Fruit fly (Drosophila melanogaster): ENCODE data around the gene Nepl20.

The Nepl20 gene

DNA sequence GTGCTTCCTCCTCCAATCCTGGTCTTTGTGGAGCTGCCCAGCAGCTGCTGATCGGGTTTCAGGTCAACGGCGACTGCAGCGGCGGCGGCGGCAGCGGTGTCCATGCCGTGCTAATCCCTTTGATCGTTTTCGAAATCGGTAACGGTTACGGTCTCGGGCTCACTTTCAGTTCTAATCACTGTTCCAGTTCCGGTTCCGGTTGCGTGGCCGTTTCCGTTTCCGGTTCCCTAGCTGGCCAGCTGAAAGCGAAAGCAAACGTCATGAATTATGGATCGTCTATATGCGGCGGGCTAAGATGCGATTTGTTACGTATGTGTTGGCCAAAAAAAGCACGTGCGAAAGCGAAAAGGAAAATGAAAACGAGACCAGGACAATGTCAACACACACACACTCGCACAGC is 6.2 kb downstream of the Nepl20 start:
- TF ChIP-seq CG17801 (GFP tag; optimal IDR thresholded peaks at IDR 0.05; ENCODE audit: partially characterized antibody): no peak

dm6 chr3R:28887559-28888432 is 7.2 kb downstream of the Nepl20 start, which contains the start of the genes CG33203 and Doa:
TSS of gene CG33203 (minus strand) at chr3R:28887709.
TSS of gene Doa (plus strand) at chr3R:28888073.
- peak; percentile 34 for TF ChIP-seq CG17801 (GFP tag; optimal IDR thresholded peaks at IDR 0.05; ENCODE audit: partially characterized antibody)

dm6 chr3R:28888561-28889426 is 8.2 kb downstream of the Nepl20 start:
- TF ChIP-seq CG17801 (GFP tag; optimal IDR thresholded peaks at IDR 0.05; ENCODE audit: partially characterized antibody): peak; percentile 61

- no peak for TF ChIP-seq CG17801 (GFP tag; optimal IDR thresholded peaks at IDR 0.05; ENCODE audit: partially characterized antibody)
Measured at dm6 chr3R:28889427-28889736, 8.8 kb downstream of the Nepl20 start.

dm6 chr3R:28891513-28892097 is 11.0 kb downstream of the Nepl20 start:
- TF ChIP-seq CG17801 (GFP tag; optimal IDR thresholded peaks at IDR 0.05; ENCODE audit: partially characterized antibody): no peak

dm6 chr3R:28895014-28895413 is 14.4 kb downstream of the Nepl20 start:
- TF ChIP-seq CG17801 (GFP tag; optimal IDR thresholded peaks at IDR 0.05; ENCODE audit: partially characterized antibody): no peak

DNA sequence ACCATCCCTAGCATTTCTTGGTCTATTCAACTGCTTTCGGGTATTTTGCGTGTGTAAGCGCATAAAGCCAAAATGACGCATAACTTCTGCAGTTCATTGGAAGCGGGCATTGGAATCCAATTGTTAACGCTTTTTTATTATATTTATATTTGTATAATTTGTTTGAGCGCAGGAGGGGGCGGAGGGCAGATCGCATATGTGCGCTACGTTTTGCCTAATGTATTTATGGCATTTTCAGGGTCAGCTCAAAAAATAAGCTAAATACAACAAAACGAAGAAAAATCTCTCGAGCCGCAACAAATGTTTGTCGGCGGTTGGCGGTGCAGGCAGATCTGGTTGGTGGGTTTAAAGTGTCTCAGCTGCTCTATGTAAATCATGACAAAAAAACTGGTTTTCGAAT is 17.3 kb downstream of the Nepl20 start:
- no peak for TF ChIP-seq CG17801 (GFP tag; optimal IDR thresholded peaks at IDR 0.05; ENCODE audit: partially characterized antibody)

dm6 chr3R:28898921-28899545 is 18.4 kb downstream of the Nepl20 start:
- TF ChIP-seq CG17801 (GFP tag; optimal IDR thresholded peaks at IDR 0.05; ENCODE audit: partially characterized antibody): no peak

dm6 chr3R:28901468-28902163 is 21.0 kb downstream of the Nepl20 start:
- no peak for TF ChIP-seq CG17801 (GFP tag; optimal IDR thresholded peaks at IDR 0.05; ENCODE audit: partially characterized antibody)

DNA sequence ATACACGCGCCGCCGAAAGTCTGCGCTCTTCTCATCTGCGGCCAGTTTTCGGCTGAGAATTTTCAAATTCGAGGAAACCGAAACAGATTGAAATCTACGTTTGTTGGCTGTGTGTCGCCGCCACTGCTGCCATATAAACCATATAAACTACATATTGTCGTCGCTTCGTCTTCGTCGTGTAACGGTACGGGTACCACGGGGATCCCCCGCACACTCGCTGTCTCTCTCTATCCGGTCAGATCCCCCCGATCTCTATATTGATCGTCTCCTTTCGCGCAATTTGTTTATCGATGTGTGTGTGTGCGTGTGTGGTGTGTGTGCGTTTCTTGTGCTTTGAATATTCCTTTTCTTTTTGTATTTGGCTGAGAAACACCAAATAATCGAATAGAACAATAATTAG is 22.8 kb downstream of the Nepl20 start:
- TF ChIP-seq CG17801 (GFP tag; optimal IDR thresholded peaks at IDR 0.05; ENCODE audit: partially characterized antibody): no peak

dm6 chr3R:28904174-28904573 is 23.6 kb downstream of the Nepl20 start:
- TF ChIP-seq CG17801 (GFP tag; optimal IDR thresholded peaks at IDR 0.05; ENCODE audit: partially characterized antibody): no peak

DNA sequence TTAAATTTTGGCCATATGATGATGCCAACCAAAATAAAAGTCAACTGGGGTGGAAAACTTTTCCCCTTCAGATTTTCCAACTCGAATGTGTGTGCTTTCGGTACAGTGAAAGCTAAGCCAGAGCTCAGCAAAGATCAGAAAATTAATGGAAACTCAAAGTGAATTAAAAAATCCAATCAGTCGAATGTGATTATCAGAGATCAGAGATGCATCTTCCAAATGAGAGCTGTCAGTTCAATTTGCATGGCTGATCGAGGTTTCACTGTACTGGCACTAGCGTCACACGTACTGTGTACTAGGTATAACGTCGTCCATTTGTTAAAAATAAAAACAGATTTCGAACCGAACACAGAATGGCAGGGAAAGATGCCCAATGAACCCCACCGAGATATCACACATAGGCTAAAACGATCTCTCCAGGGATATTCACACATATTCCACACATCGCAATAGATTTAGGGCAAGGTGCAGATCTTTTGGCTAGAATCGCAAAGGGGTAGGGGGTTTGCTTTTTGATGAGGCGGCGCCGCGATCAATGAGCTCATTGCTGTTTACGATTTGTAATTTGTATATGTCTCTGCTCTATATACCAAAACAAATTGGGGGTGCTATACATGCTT is 24.3 kb downstream of the Nepl20 start:
- no peak for TF ChIP-seq CG17801 (GFP tag; optimal IDR thresholded peaks at IDR 0.05; ENCODE audit: partially characterized antibody)

DNA sequence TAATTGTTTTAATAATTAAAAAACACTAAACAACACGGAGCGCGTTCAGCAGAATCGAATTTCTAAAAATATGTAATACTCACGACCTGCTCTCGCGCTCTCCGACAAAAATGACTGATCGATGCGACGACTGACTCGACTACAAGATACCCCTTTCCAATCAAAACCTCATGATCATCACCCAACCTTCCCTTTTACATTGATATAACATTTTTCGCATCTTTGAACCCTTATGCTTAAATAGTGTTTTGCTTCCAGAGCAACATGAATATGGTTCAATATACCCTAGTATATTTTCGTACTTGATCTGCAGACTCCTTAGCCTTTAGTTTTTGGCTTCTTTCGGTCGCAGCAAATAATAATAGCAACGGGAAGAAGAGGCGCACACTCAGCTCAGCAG is 31.2 kb downstream of the Nepl20 start:
- no peak for TF ChIP-seq CG17801 (GFP tag; optimal IDR thresholded peaks at IDR 0.05; ENCODE audit: partially characterized antibody)

- no peak for TF ChIP-seq CG17801 (GFP tag; optimal IDR thresholded peaks at IDR 0.05; ENCODE audit: partially characterized antibody)
Measured at dm6 chr3R:28913039-28913438, 32.4 kb downstream of the Nepl20 start.

Measured in ovary, adult (tissue).